Fruit fly (Drosophila melanogaster): ENCODE results near the gene MED18.

MED18 gene

DNA sequence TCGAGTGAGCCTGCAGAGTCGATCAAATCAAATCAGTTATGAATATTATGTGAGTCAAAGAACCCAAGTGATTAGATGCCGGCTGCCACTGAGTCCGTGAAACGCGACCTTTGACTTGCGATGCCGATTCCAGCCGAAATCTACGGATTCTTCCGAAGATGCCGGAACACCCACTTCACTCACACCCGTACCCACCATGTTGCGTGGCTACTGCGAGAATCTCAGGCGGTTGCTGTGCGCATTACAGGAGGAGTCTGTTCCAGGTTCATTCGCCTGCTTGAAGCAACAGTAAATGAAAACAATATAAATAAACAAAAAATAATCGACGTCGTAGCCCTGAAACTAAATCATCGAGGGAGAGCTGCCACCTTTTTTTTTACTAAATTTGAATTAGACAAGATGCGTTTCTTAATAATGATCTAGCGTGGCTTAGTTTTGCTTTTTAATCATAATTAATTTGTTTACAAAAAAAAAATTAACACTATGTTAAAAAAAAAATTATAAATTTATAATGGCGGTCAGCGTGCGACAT, 36.0 kb downstream of the MED18 start, which contains the start of gene Ldaf1:
Gene Ldaf1, minus strand, starts transcription at position 307 of the 532 bp plus-strand sequence.
- TF ChIP-seq Sin3A (optimal IDR thresholded peaks at IDR 0.05), result no peak
- no peak for TF ChIP-seq insv (optimal IDR thresholded peaks at IDR 0.05)
- no peak for TF ChIP-seq psq (optimal IDR thresholded peaks at IDR 0.05)
- TF ChIP-seq ttk (optimal IDR thresholded peaks at IDR 0.05), result no peak
- no peak for TF ChIP-seq h (optimal IDR thresholded peaks at IDR 0.05)
- no peak for TF ChIP-seq Myc (optimal IDR thresholded peaks at IDR 0.05)

dm6 chrX:1903077-1903476, 37.4 kb downstream of the MED18 start, which contains the start of gene CG32801:
TSS of gene CG32801 (minus strand) at chrX:1903177.
- TF ChIP-seq psq (optimal IDR thresholded peaks at IDR 0.05), result no peak
- no peak for TF ChIP-seq Sin3A (optimal IDR thresholded peaks at IDR 0.05)
- no peak for TF ChIP-seq insv (optimal IDR thresholded peaks at IDR 0.05)

DNA sequence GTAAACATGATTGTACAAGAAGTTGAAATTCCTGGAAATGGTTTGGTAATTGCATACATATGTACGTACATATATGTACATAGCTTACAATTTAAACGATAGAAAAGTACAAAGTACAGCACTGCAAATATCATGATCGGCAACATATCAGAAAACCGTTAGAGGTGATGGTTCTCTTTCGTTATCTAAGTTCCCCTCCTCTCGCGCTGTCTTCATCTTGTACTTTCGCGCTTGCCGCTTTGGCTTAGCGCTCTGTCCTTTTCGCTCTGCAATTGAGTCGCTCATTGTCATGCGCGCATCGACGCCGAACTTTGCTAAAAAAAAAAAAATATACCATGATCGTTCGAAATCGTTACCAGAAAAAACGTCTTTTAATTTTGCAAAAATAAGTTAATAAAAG, 38.3 kb downstream of the MED18 start:
- TF ChIP-seq ttk (optimal IDR thresholded peaks at IDR 0.05) (no peak), Sin3A (optimal IDR thresholded peaks at IDR 0.05) (no peak), h (optimal IDR thresholded peaks at IDR 0.05) (no peak), Myc (optimal IDR thresholded peaks at IDR 0.05) (no peak), insv (optimal IDR thresholded peaks at IDR 0.05) (no peak), psq (optimal IDR thresholded peaks at IDR 0.05) (no peak)

DNA sequence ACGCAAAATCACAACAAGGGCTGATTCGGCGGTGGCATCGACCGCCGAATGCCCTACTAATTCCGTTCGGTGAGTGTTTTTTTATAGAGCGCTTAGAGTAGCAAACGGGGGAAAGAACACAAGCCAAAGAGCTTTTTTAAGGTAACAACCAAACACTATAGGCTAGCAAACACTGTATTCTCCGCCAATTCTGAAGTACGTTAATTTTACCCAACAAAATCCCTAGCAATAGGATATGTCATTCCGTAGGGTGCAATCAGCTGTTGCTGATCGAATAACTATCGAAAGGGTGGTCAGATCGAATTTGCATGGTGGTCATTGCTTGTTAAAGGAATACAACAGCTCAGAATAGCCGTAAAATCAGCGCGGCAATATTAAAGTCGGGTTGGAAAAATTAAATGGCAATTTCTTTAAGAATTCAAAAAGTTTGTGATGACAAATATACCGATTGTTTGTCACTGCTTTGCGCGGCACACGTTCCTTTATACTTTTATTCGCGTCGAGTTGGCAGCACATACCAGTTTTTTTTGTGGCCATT, 42.1 kb downstream of the MED18 start, which contains the start of gene mip130:
Gene mip130, plus strand, starts transcription at position 513 of the 538 bp plus-strand sequence.
- no peak for TF ChIP-seq psq (optimal IDR thresholded peaks at IDR 0.05)
- no peak for TF ChIP-seq ttk (optimal IDR thresholded peaks at IDR 0.05)
- no peak for TF ChIP-seq h (optimal IDR thresholded peaks at IDR 0.05)
- TF ChIP-seq Myc (optimal IDR thresholded peaks at IDR 0.05), result no peak
- TF ChIP-seq Sin3A (optimal IDR thresholded peaks at IDR 0.05), result no peak
- no peak for TF ChIP-seq insv (optimal IDR thresholded peaks at IDR 0.05)

dm6 chrX:1908757-1909156, 43.0 kb downstream of the MED18 start, which contains the start of the genes Edem1 and Rbcn-3B:
TSS of gene Edem1 (minus strand) at chrX:1908827.
TSS of gene Rbcn-3B (plus strand) at chrX:1908920.
- TF ChIP-seq ttk (optimal IDR thresholded peaks at IDR 0.05), result no peak

DNA sequence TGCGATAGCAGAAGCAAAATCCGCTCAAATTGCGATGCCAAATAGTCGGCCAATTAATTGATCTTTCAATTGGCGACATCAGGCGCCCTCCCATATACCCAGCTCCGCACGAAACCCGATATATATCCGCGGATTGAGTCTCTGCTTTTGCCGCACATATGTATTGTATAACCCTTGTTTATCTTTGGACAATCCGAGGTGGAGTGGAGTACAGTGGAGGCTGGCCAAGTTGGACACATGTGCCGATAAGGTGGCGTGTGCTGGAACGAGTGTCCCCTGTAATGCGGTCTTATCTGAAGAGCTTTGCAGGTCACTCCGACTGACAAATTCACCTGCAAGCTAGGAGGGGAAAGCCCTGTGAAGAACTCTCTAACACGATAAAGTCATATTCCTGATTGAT, 43.8 kb downstream of the MED18 start:
- TF ChIP-seq insv (optimal IDR thresholded peaks at IDR 0.05) (no peak), psq (optimal IDR thresholded peaks at IDR 0.05) (no peak), ttk (optimal IDR thresholded peaks at IDR 0.05) (no peak)

Data from Kc167 (cell line).